Worm (Caenorhabditis elegans) whole organism, L1 larva: ENCODE measurements around the gene ceh-38.

ENCODE experiments used
- alr-1 ChIP-seq: fragments of 200-800 bp; sonication (Bioruptor generic); optimal IDR thresholded peaks from 2 replicates; lab custom pipeline; 2018; ENCODE audit warnings: borderline replicate concordance, mild to moderate bottlenecking, missing genetic modification characterization, missing compliant biosample characterization
- ama-1 ChIP-seq: fragments of 150-350 bp; optimal IDR thresholded peaks from 2 replicates; lab custom pipeline; 2014
- dpl-1 ChIP-seq, 3 experiments: fragments of 150-350 bp in 2 of 3; sonication (generic microtip) in 1 of 3; optimal IDR thresholded peaks; 2 replicates each; lab custom pipeline; 2014 to 2017; ENCODE audit warnings: missing biosample characterization in 3 of 3, missing genetic modification characterization in 3 of 3, missing genetic modification reagents in 3 of 3
- lin-15B ChIP-seq: fragments of 150-350 bp; sonication (generic microtip); optimal IDR thresholded peaks from 3 replicates; lab custom pipeline; 2014; ENCODE audit warnings: missing biosample characterization, missing genetic modification characterization
- nhr-77 ChIP-seq: fragments of 150-350 bp; optimal IDR thresholded peaks from 2 replicates; lab custom pipeline; 2014; ENCODE audit warnings: missing biosample characterization, missing genetic modification characterization
- ztf-4 ChIP-seq: fragments of 150-350 bp; optimal IDR thresholded peaks from 2 replicates; lab custom pipeline; 2014; ENCODE audit warnings: missing biosample characterization, missing genetic modification characterization

- TF ChIP-seq dpl-1 (GFP tag; optimal IDR thresholded peaks at IDR 0.05; lab: Kevin White, UChicago) (peak in 2 of 3 experiments; percentile 10 to 37), alr-1 (tag; lab: Kevin White, UChicago) (no peak), lin-15B (tag; lab: Kevin White, UChicago) (no peak), ama-1 (lab: Kevin White, UChicago) (no peak), ztf-4 (tag; lab: Kevin White, UChicago) (no peak), nhr-77 (tag; lab: Kevin White, UChicago) (no peak)
Observed at ce11 chrII:6928416-6928815, 22.9 kb upstream of the ceh-38 start, which contains the start of gene flcn-1.
